Fruit fly (Drosophila melanogaster): ENCODE data around the gene Uxt.

Gene Uxt

dm6 chr2L:15256249-15256648 lies at the start of gene Uxt, which contains the start of gene PolD3:
Gene Uxt, plus strand, starts transcription at chr2L:15256581.
Gene PolD3, minus strand, starts transcription at chr2L:15256304.
- TF ChIP-seq EcR (GFP tag; optimal IDR thresholded peaks at IDR 0.05) (no peak), CG17806 (tag; optimal IDR thresholded peaks at IDR 0.05) (no peak), CG4496 (GFP tag; IDR thresholded peaks at IDR 0.05) (no peak), Snoo (tag; optimal IDR thresholded peaks at IDR 0.05) (no peak), rn (GFP tag; IDR thresholded peaks at IDR 0.05) (no peak)

- TF ChIP-seq Ets98B (GFP tag; IDR thresholded peaks at IDR 0.05), result no peak
- TF ChIP-seq CG14655 (GFP tag; optimal IDR thresholded peaks at IDR 0.05), result peak; percentile 15
- TF ChIP-seq CG32121 (GFP tag; IDR thresholded peaks at IDR 0.05), result no peak
- peak; percentile 1 for TF ChIP-seq CG15710 (tag; optimal IDR thresholded peaks at IDR 0.05)
- TF ChIP-seq CG9948 (tag; optimal IDR thresholded peaks at IDR 0.05), result peak; percentile 35
- TF ChIP-seq CG13204 (GFP tag; optimal IDR thresholded peaks at IDR 0.05), result no peak
- TF ChIP-seq CG8301 (tag; optimal IDR thresholded peaks at IDR 0.05), result no peak
- no peak for TF ChIP-seq CG12605 (GFP tag; IDR thresholded peaks at IDR 0.05)
- no peak for TF ChIP-seq CG10348 (GFP tag; IDR thresholded peaks at IDR 0.05)
- TF ChIP-seq D1 (tag; optimal IDR thresholded peaks at IDR 0.05), result no peak
- TF ChIP-seq CG8159 (tag; optimal IDR thresholded peaks at IDR 0.05), result peak; percentile 61
Observed at dm6 chr2L:15211489-15211888, 44.9 kb upstream of the Uxt start.

dm6 chr2L:15214922-15215321 lies 41.5 kb upstream of the Uxt start, which contains the start of gene CG43230:
Gene CG43230, plus strand, starts transcription at chr2L:15215222.
- no peak for TF ChIP-seq CG8159 (tag; optimal IDR thresholded peaks at IDR 0.05)
- no peak for TF ChIP-seq CG34367 (tag; optimal IDR thresholded peaks at IDR 0.05)
- TF ChIP-seq CG13204 (GFP tag; optimal IDR thresholded peaks at IDR 0.05), result no peak
- no peak for TF ChIP-seq CG15710 (tag; optimal IDR thresholded peaks at IDR 0.05)
- TF ChIP-seq Ets98B (GFP tag; IDR thresholded peaks at IDR 0.05), result no peak
- TF ChIP-seq rn (GFP tag; IDR thresholded peaks at IDR 0.05), result no peak
- no peak for TF ChIP-seq CG8301 (tag; optimal IDR thresholded peaks at IDR 0.05)
- no peak for TF ChIP-seq Snoo (tag; optimal IDR thresholded peaks at IDR 0.05)
- TF ChIP-seq CG10348 (GFP tag; IDR thresholded peaks at IDR 0.05), result no peak
- no peak for TF ChIP-seq gl (tag; optimal IDR thresholded peaks at IDR 0.05)
- TF ChIP-seq CG14655 (GFP tag; optimal IDR thresholded peaks at IDR 0.05), result no peak
- TF ChIP-seq CG17806 (tag; optimal IDR thresholded peaks at IDR 0.05), result no peak
- TF ChIP-seq Pif1A (GFP tag; optimal IDR thresholded peaks at IDR 0.05), result no peak
- TF ChIP-seq CG12605 (GFP tag; IDR thresholded peaks at IDR 0.05), result no peak
- no peak for TF ChIP-seq CG9948 (tag; optimal IDR thresholded peaks at IDR 0.05)

dm6 chr2L:15243413-15243812 lies 13.0 kb upstream of the Uxt start:
- TF ChIP-seq CG9948 (tag; optimal IDR thresholded peaks at IDR 0.05), result no peak
- TF ChIP-seq CG13204 (GFP tag; optimal IDR thresholded peaks at IDR 0.05), result peak; percentile 10

- TF ChIP-seq D1 (tag; optimal IDR thresholded peaks at IDR 0.05), result no peak
- no peak for TF ChIP-seq CG32121 (GFP tag; IDR thresholded peaks at IDR 0.05)
- TF ChIP-seq gl (tag; optimal IDR thresholded peaks at IDR 0.05), result no peak
- no peak for TF ChIP-seq CG12605 (GFP tag; IDR thresholded peaks at IDR 0.05)
- TF ChIP-seq fd96Ca (GFP tag; IDR thresholded peaks at IDR 0.05), result no peak
- TF ChIP-seq CG8159 (tag; optimal IDR thresholded peaks at IDR 0.05), result no peak
- no peak for TF ChIP-seq EcR (GFP tag; optimal IDR thresholded peaks at IDR 0.05)
- TF ChIP-seq Pif1B (GFP tag; optimal IDR thresholded peaks at IDR 0.05), result no peak
- TF ChIP-seq CG17806 (tag; optimal IDR thresholded peaks at IDR 0.05), result no peak
Observed at dm6 chr2L:15244708-15245107, 11.7 kb upstream of the Uxt start.

- TF ChIP-seq EcR (GFP tag; optimal IDR thresholded peaks at IDR 0.05) (no peak), CG8159 (tag; optimal IDR thresholded peaks at IDR 0.05) (peak; percentile 10)
Observed at dm6 chr2L:15247614-15248013, 8.8 kb upstream of the Uxt start, which contains the start of gene ZnT35C. Gene ZnT35C, minus strand, starts transcription at chr2L:15247714.

dm6 chr2L:15248163-15249005 lies 8.0 kb upstream of the Uxt start, which contains the start of gene dao:
Gene dao, plus strand, starts transcription at chr2L:15248879.
- TF ChIP-seq CG13204 (GFP tag; optimal IDR thresholded peaks at IDR 0.05), result no peak
- no peak for TF ChIP-seq CG15710 (tag; optimal IDR thresholded peaks at IDR 0.05)
- 0 out of 3 replicates have a peak, but pooled peaks have one; percentile 10 for TF ChIP-seq CG4496 (GFP tag; IDR thresholded peaks at IDR 0.05)
- no peak for TF ChIP-seq Snoo (tag; optimal IDR thresholded peaks at IDR 0.05)
- TF ChIP-seq CG10348 (GFP tag; IDR thresholded peaks at IDR 0.05), result no peak
- no peak for TF ChIP-seq Ets98B (GFP tag; IDR thresholded peaks at IDR 0.05)
- no peak for TF ChIP-seq Pif1A (GFP tag; optimal IDR thresholded peaks at IDR 0.05)
- TF ChIP-seq D1 (tag; optimal IDR thresholded peaks at IDR 0.05), result no peak
- TF ChIP-seq CG14655 (GFP tag; optimal IDR thresholded peaks at IDR 0.05), result peak; percentile 14

Measured in whole organism, pupa.